Worm (Caenorhabditis elegans) whole organism, young adult: Measurements from ENCODE around the gene T28C12.1.

ENCODE experiments used
- B0019.2 ChIP-seq: fragments of 200-800 bp; sonication (Bioruptor generic); conservative IDR thresholded peaks from 2 replicates; pipeline ENCODE4 v1.3.6; 2022; ENCODE audit warnings: missing genetic modification reagents, missing genetic modification characterization, missing compliant biosample characterization
- ama-1 ChIP-seq, 3 experiments: fragments of 150-350 bp in 1 of 3; sonication (generic microtip) in 2 of 3; optimal IDR thresholded peaks; 2 replicates each; lab custom pipeline; 2014 to 2018; ENCODE audit warnings: missing biosample characterization in 2 of 3, missing genetic modification characterization in 2 of 3, missing genetic modification reagents in 2 of 3
- atf-7 ChIP-seq: sonication (generic microtip); optimal IDR thresholded peaks from 2 replicates; lab custom pipeline; 2017; ENCODE audit warnings: mild to moderate bottlenecking, missing genetic modification characterization, missing compliant biosample characterization
- bed-1 ChIP-seq: fragments of 200-800 bp; sonication (Bioruptor generic); IDR thresholded peaks from 2 replicates; pipeline ENCODE4 v1.3.6; 2022; ENCODE audit warnings: missing genetic modification reagents, missing genetic modification characterization, missing compliant biosample characterization
- dpff-1 ChIP-seq: sonication (generic microtip); optimal IDR thresholded peaks from 2 replicates; lab custom pipeline; 2017; ENCODE audit warnings: mild to moderate bottlenecking, missing genetic modification characterization, missing compliant biosample characterization
- egrh-3 ChIP-seq: fragments of 200-800 bp; sonication (Bioruptor generic); IDR thresholded peaks from 2 replicates; pipeline ENCODE4 v1.3.6; 2022; ENCODE audit warnings: missing genetic modification reagents, missing genetic modification characterization, missing compliant biosample characterization
- hlh-12 ChIP-seq: sonication (generic microtip); optimal IDR thresholded peaks from 2 replicates; lab custom pipeline; 2016; ENCODE audit warnings: missing genetic modification characterization, missing compliant biosample characterization
- lag-1 ChIP-seq: fragments of 200-800 bp; sonication (Bioruptor generic); IDR thresholded peaks from 2 replicates; pipeline ENCODE4 v1.3.6; 2022; ENCODE audit warnings: missing genetic modification reagents, missing genetic modification characterization, missing compliant biosample characterization
- lin-26 ChIP-seq: fragments of 200-800 bp; sonication (Bioruptor generic); IDR thresholded peaks from 2 replicates; pipeline ENCODE4 v1.3.6; 2022; ENCODE audit warnings: missing genetic modification reagents, missing genetic modification characterization, missing compliant biosample characterization
- nfya-1 ChIP-seq: sonication (generic microtip); optimal IDR thresholded peaks from 2 replicates; lab custom pipeline; 2017; ENCODE audit warnings: antibody characterized with exemption, missing compliant biosample characterization, missing genetic modification characterization, borderline replicate concordance; ENCODE audit not compliant: insufficient read depth
- nhr-80 ChIP-seq: sonication (generic microtip); optimal IDR thresholded peaks from 2 replicates; lab custom pipeline; 2016; ENCODE audit warnings: missing genetic modification characterization, missing compliant biosample characterization
- pbrm-1 ChIP-seq: fragments of 200-800 bp; sonication (Bioruptor generic); IDR thresholded peaks from 2 replicates; pipeline ENCODE4 v1.3.6; 2022; ENCODE audit warnings: missing genetic modification reagents, missing genetic modification characterization, missing compliant biosample characterization
- snpc-4 ChIP-seq, 5 experiments: fragments of 150-350 bp in 1 of 5; sonication (generic microtip) in 4 of 5; optimal IDR thresholded peaks; 2 replicates each; lab custom pipeline; 2014 to 2018; ENCODE audit warnings: missing genetic modification characterization in 5 of 5, missing biosample characterization in 3 of 5, antibody characterized with exemption in 2 of 5, mild to moderate bottlenecking in 2 of 5, missing compliant biosample characterization in 2 of 5, missing genotype in 2 of 5, moderate library complexity in 2 of 5, missing genetic modification reagents in 1 of 5

DNA sequence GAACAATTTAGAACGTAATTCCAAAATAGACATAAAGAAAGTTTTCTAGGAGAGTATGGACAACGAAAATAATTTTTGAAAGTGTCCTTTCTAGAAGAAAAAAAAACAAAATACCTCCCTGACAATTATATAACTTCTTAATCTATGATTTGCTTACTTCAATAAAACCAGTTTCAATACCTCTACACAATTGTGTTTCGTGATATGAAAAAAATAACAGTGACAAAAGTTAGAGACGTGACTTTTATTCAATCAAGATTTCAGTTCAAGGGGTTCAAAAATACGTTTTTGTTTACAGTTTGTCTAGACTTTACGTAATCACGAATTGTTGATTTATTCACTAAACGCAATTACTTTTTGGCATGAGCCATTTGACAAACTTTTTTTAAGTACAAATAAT lies 10.4 kb upstream of the T28C12.1 start:
- no peak for TF ChIP-seq B0019.2
- no peak for TF ChIP-seq lag-1 (GFP tag; lab: Robert Waterston, UW)
- no peak for TF ChIP-seq nfya-1 (tag; lab: Kevin White, UChicago)
- no peak for TF ChIP-seq dpff-1 (tag; lab: Kevin White, UChicago)
- TF ChIP-seq nhr-80: no peak
- TF ChIP-seq pbrm-1 (GFP tag; lab: Robert Waterston, UW): no peak
- TF ChIP-seq egrh-3: no peak
- TF ChIP-seq snpc-4 (GFP tag; optimal IDR thresholded peaks at IDR 0.05; lab: Kevin White, UChicago): no peak
- no peak for TF ChIP-seq snpc-4 (tag; optimal IDR thresholded peaks at IDR 0.05; lab: Kevin White, UChicago)
- no peak for TF ChIP-seq bed-1 (GFP tag; lab: Robert Waterston, UW)
- no peak for TF ChIP-seq lin-26 (GFP tag; lab: Robert Waterston, UW)
- TF ChIP-seq hlh-12: no peak
- TF ChIP-seq ama-1 (optimal IDR thresholded peaks at IDR 0.05; lab: Kevin White, UChicago): no peak
- no peak for TF ChIP-seq ama-1 (GFP tag; optimal IDR thresholded peaks at IDR 0.05; lab: Kevin White, UChicago)
- no peak for TF ChIP-seq atf-7
